Worm (Caenorhabditis elegans) whole organism, midembryonic: Measurements from ENCODE around the gene F46B6.4.

ENCODE experiments used
- T22C8.4 ChIP-seq: fragments of 200-800 bp; sonication (Bioruptor generic); IDR thresholded peaks from 2 replicates; pipeline ENCODE4 v1.3.6; 2022; ENCODE audit warnings: missing genetic modification characterization, missing compliant biosample characterization
- cog-1 ChIP-seq: sonication (generic microtip); optimal IDR thresholded peaks from 2 replicates; lab custom pipeline; 2016; ENCODE audit warnings: missing genetic modification characterization, missing compliant biosample characterization
- flt-1 ChIP-seq: fragments of 200-800 bp; sonication (Bioruptor generic); IDR thresholded peaks from 2 replicates; pipeline ENCODE4 v1.3.6; 2022; ENCODE audit warnings: missing genetic modification characterization, missing compliant biosample characterization
- klf-2 ChIP-seq: fragments of 200-800 bp; sonication (Bioruptor generic); conservative IDR thresholded peaks from 2 replicates; pipeline ENCODE4 v1.3.6; 2022; ENCODE audit warnings: missing genetic modification reagents, missing genetic modification characterization, missing compliant biosample characterization
- med-1 ChIP-seq: sonication (generic microtip); optimal IDR thresholded peaks from 2 replicates; lab custom pipeline; 2017; ENCODE audit warnings: missing genetic modification characterization, mild to moderate bottlenecking, missing compliant biosample characterization, antibody characterized with exemption, missing genetic modification reagents; ENCODE audit not compliant: insufficient read depth
- ref-1 ChIP-seq: fragments of 200-800 bp; sonication (Bioruptor generic); conservative IDR thresholded peaks from 2 replicates; pipeline ENCODE4 v1.3.6; 2022; ENCODE audit warnings: missing genetic modification reagents, missing genetic modification characterization, missing compliant biosample characterization
- tab-1 ChIP-seq: fragments of 200-800 bp; sonication (Bioruptor generic); IDR thresholded peaks from 2 replicates; pipeline ENCODE4 v1.3.6; 2022; ENCODE audit warnings: missing genetic modification characterization, missing compliant biosample characterization
- ztf-23 ChIP-seq: fragments of 200-800 bp; sonication (Bioruptor generic); IDR thresholded peaks from 2 replicates; pipeline ENCODE4 v1.3.6; 2022; ENCODE audit warnings: missing genetic modification reagents, missing genetic modification characterization, missing compliant biosample characterization
- ztf-29 ChIP-seq: fragments of 200-800 bp; sonication (Bioruptor generic); IDR thresholded peaks from 2 replicates; pipeline ENCODE4 v1.3.6; 2022; ENCODE audit warnings: missing genetic modification reagents, missing genetic modification characterization, missing compliant biosample characterization

The F46B6.4 gene

DNA sequence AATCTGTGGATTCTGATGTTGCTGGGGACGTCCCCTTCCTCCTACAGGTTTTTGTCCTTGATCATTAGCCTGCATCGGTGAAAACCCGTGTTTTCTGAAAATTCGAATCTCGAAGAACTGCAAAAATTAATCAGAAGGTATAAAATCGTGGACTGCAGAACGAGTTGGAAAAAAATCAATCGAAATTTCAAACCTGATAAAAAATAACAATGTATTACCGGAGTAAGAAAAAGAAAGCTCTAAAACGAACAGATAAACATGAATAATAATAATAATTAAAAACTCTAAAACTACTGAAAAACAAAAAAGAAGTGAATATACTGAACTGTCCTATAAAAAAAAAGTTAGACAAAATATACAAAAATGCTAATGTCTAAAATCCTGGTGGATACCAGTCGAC lies 3.7 kb upstream of the F46B6.4 start, which contains the start of gene F46B6.5:
F46B6.5 (minus strand) TSS at position 101 of the 400 bp plus-strand sequence.
- TF ChIP-seq ref-1 (GFP tag; lab: Robert Waterston, UW) (no peak), ztf-29 (GFP tag; lab: Robert Waterston, UW) (no peak), cog-1 (tag; lab: Kevin White, UChicago) (no peak), ztf-23 (GFP tag; lab: Robert Waterston, UW) (no peak), T22C8.4 (GFP tag; lab: Robert Waterston, UW) (no peak), tab-1 (GFP tag; lab: Robert Waterston, UW) (no peak), klf-2 (GFP tag; lab: Robert Waterston, UW) (no peak), med-1 (GFP tag; lab: Kevin White, UChicago) (no peak), flt-1 (no peak)

DNA sequence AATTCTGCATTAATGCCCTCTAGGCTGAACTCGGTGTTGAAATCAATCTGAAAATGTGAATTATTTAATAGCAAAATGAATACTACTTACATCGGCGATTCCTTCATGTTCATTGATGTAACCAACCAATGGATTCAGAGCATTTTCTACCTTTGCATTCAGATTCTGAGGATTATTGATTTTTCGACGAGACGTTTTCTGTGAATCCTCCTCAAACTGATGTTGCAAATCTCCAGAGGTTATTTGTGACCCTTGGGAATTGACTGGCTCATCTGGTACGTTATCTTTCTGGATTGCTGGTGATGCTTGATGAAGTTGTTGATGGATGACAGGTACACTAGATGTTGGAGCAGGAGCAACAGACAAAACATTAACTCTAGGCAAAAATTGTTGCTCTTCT lies 2.7 kb upstream of the F46B6.4 start:
- no peak for TF ChIP-seq med-1 (GFP tag; lab: Kevin White, UChicago)
- no peak for TF ChIP-seq flt-1
- no peak for TF ChIP-seq ztf-23 (GFP tag; lab: Robert Waterston, UW)
- TF ChIP-seq T22C8.4 (GFP tag; lab: Robert Waterston, UW): peak; percentile 30; the same call in 1 of the 2 replicates
- TF ChIP-seq klf-2 (GFP tag; lab: Robert Waterston, UW): no peak
- no peak for TF ChIP-seq cog-1 (tag; lab: Kevin White, UChicago)

DNA sequence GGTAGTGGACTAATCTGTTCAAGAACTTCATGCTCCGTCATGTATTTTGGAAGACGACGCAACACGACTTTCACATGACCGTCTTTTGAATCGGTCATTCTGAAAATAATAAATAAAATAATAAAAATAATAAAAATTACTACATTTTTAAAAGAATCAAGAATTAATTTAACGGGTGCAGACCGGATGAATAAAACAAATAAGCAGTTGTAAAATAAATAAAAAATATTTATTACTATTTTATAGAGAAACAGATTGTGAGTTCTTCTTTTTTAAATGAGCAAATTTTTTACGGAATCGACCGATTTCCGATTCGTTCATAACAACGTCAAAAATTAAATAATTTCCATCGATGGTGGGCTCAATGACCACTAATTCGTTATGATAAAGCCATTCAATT lies 1.7 kb downstream of the F46B6.4 start, which contains the start of gene smg-4:
smg-4 (minus strand) TSS at position 101 of the 400 bp plus-strand sequence.
- TF ChIP-seq klf-2 (GFP tag; lab: Robert Waterston, UW): no peak

DNA sequence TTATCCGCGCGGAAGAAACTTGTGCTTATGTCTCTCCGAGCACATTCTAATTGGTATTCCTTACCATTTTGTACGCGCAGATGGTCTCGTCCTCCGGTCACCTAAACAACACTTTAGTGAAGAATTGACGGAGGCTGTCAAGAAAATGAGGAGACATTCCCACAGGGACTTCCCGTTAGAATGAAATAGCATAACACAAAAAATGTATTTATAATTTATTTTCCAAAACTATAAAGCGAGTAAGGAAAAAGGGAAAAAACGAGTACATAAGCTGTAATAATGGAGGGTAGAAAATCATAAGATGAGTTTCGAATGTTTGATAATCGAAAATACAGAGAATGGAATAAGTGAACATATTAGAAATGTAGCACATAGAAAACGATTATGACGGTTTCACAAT lies 3.6 kb downstream of the F46B6.4 start, which contains the start of gene F46B6.12:
F46B6.12 (minus strand) TSS at position 101 of the 400 bp plus-strand sequence.
- TF ChIP-seq ztf-29 (GFP tag; lab: Robert Waterston, UW): no peak
- no peak for TF ChIP-seq flt-1
- TF ChIP-seq cog-1 (tag; lab: Kevin White, UChicago): no peak
- TF ChIP-seq klf-2 (GFP tag; lab: Robert Waterston, UW): no peak
- TF ChIP-seq med-1 (GFP tag; lab: Kevin White, UChicago): no peak
- TF ChIP-seq T22C8.4 (GFP tag; lab: Robert Waterston, UW): no peak
- no peak for TF ChIP-seq tab-1 (GFP tag; lab: Robert Waterston, UW)
- TF ChIP-seq ref-1 (GFP tag; lab: Robert Waterston, UW): no peak
- no peak for TF ChIP-seq ztf-23 (GFP tag; lab: Robert Waterston, UW)

DNA sequence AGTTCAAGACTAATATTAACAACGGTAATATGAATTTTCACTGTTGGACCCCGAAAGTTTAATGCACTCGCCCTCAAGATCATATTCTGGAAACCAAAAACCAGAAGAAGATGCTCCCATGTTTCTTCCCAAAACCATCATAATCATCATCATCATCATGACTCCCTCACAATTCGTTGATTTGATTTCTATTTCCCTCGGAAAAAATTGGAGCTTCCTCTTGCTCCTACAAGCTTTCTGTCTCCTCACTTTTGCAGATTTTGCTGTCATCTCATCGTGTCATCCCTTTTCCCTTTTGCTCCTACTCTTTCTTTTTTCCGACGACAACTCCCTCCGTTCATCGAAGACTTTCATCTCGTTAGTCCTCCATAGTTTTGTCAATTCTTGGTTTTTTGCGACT lies 7.3 kb downstream of the F46B6.4 start, which contains the start of gene F46B6.2:
F46B6.2 (plus strand) TSS at position 316 of the 400 bp plus-strand sequence.
- TF ChIP-seq cog-1 (tag; lab: Kevin White, UChicago): no peak
- TF ChIP-seq tab-1 (GFP tag; lab: Robert Waterston, UW): no peak
- no peak for TF ChIP-seq ztf-29 (GFP tag; lab: Robert Waterston, UW)
- no peak for TF ChIP-seq ref-1 (GFP tag; lab: Robert Waterston, UW)
- TF ChIP-seq T22C8.4 (GFP tag; lab: Robert Waterston, UW): no peak
- TF ChIP-seq klf-2 (GFP tag; lab: Robert Waterston, UW): no peak
- no peak for TF ChIP-seq med-1 (GFP tag; lab: Kevin White, UChicago)
- no peak for TF ChIP-seq ztf-23 (GFP tag; lab: Robert Waterston, UW)
- no peak for TF ChIP-seq flt-1

DNA sequence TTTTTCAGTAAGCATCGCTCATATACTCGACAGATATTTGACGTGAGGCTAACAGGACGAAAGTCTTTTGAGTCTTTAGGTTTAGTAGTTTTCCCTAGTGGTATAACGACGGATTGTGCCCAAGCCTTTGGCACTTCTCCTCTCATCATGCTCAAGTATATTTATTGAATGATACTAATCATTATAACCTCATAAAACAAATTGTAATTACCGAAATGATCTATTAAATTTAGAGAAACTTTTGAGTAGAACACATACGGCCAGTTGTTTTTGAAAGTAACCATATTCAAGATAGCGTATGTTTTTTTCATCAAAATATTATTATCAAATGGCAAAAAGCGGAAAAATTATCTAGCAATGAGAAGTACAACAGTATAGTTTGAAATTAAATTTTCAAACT lies 8.0 kb downstream of the F46B6.4 start:
- no peak for TF ChIP-seq ztf-23 (GFP tag; lab: Robert Waterston, UW)
- no peak for TF ChIP-seq med-1 (GFP tag; lab: Kevin White, UChicago)
- no peak for TF ChIP-seq ref-1 (GFP tag; lab: Robert Waterston, UW)
- no peak for TF ChIP-seq cog-1 (tag; lab: Kevin White, UChicago)
- TF ChIP-seq tab-1 (GFP tag; lab: Robert Waterston, UW): no peak
- TF ChIP-seq T22C8.4 (GFP tag; lab: Robert Waterston, UW): no peak
- no peak for TF ChIP-seq ztf-29 (GFP tag; lab: Robert Waterston, UW)
- no peak for TF ChIP-seq flt-1
- no peak for TF ChIP-seq klf-2 (GFP tag; lab: Robert Waterston, UW)

DNA sequence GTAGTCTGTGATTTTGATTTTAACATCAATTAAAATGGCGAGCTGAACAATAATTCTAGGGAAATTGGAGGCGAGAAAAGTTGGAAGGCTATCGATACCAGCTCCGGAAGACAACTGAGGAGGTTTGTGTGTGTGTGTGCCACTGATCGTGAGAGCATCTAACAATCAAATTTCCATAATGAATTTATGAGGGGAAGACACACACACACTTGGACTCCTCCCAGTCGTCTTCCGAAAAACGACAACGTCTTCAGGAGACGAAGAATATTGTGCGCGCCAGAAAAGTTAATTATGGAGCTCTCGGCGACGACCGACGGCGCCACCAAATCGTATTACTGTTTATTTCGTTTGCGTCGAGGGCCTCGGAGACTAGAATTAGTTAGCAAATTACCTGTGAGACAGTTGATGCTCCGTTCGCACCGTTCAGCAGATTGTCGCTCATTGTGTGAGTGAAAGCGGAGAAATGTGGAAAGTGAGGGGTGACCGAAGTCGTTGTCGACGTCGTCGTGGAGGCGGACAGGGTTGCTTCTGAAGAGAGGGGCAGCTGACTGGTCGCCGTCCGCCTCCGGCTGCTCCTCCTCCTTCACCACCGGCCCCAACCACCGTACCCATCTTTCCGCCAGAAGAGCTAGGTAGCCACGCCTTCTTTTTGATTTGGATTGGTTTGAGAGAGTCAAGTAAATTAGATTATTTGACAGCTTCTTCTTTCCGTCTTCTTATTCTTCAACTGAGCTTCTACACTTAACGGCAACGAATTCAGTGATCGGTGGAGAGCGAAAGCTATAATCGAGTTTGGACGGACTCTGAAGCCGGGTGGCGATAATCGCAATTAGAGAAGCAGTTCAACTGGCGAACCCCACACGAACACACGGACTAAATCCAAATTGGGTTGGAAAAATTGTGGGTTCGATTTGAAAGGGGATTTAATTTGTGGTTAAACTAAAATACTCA lies 10.2 kb downstream of the F46B6.4 start, which contains the start of gene unc-42:
unc-42 (minus strand) TSS at position 564 of the 951 bp plus-strand sequence.
- TF ChIP-seq med-1 (GFP tag; lab: Kevin White, UChicago) (no peak), flt-1 (0 out of 2 replicates have a peak, but pooled peaks have one; percentile 27)

DNA sequence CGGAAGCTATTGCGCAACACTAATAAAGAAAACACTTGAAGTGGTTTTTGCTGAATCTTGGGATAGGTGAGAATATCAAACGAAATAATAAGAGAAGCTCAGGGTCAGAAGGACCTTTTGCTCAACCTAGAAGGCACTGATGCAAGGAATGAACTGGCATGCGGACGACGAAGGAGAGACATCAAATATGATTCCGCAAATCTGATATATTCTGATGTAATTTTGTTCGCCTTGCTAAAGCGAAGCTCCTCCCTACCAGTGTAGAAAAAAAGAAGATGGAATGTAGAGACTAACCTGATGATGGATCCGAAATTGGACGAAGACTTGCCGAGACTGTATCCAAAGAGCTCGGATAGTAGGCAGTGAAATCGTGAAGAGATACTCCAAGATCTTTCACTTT lies 11.4 kb downstream of the F46B6.4 start:
- TF ChIP-seq med-1 (GFP tag; lab: Kevin White, UChicago): no peak
- no peak for TF ChIP-seq tab-1 (GFP tag; lab: Robert Waterston, UW)
- TF ChIP-seq ref-1 (GFP tag; lab: Robert Waterston, UW): no peak
- no peak for TF ChIP-seq cog-1 (tag; lab: Kevin White, UChicago)
- TF ChIP-seq ztf-23 (GFP tag; lab: Robert Waterston, UW): no peak
- no peak for TF ChIP-seq ztf-29 (GFP tag; lab: Robert Waterston, UW)
- no peak for TF ChIP-seq T22C8.4 (GFP tag; lab: Robert Waterston, UW)
- TF ChIP-seq klf-2 (GFP tag; lab: Robert Waterston, UW): no peak

DNA sequence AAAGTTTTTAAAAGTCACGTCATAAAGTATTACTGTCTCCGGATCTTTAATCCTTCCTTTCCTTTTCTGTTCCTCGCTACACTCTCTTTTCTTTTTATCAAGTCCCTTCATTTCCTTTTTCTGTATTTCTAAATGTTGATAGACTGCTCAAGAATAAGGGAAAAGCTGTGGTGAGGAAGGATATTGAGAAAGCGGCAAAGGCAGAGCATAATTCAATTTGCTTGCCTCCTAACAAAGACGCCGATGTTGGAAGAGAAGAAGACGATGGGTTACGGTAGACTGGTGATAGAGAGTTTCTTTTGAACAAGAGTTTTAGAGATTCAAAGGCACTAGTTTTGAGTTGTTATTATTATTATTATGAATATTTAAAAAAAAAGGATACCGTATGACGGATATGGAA lies 13.7 kb downstream of the F46B6.4 start:
- TF ChIP-seq ref-1 (GFP tag; lab: Robert Waterston, UW): no peak
- no peak for TF ChIP-seq klf-2 (GFP tag; lab: Robert Waterston, UW)
- no peak for TF ChIP-seq cog-1 (tag; lab: Kevin White, UChicago)
- no peak for TF ChIP-seq ztf-23 (GFP tag; lab: Robert Waterston, UW)
- no peak for TF ChIP-seq flt-1
- no peak for TF ChIP-seq tab-1 (GFP tag; lab: Robert Waterston, UW)
- TF ChIP-seq ztf-29 (GFP tag; lab: Robert Waterston, UW): no peak
- no peak for TF ChIP-seq T22C8.4 (GFP tag; lab: Robert Waterston, UW)
- no peak for TF ChIP-seq med-1 (GFP tag; lab: Kevin White, UChicago)
